Fruit fly (Drosophila melanogaster) whole organism, embryonic: ENCODE data around the gene drongo.

Experiments
- Aef1 ChIP-seq: fragments of 200-800 bp; sonication (Bioruptor generic); IDR thresholded peaks from 3 replicates; pipeline ENCODE4 v1.3.6; 2022; ENCODE audit warnings: missing biosample characterization, missing genetic modification characterization
- CG10366 ChIP-seq: fragments of 200-800 bp; sonication (Bioruptor generic); IDR thresholded peaks from 2 replicates; pipeline ENCODE4 v1.3.6; 2022; ENCODE audit warnings: missing biosample characterization, missing genetic modification characterization
- CG10979 ChIP-seq: fragments of 200-800 bp; sonication (Bioruptor generic); optimal IDR thresholded peaks from 2 replicates; lab custom pipeline; 2018; ENCODE audit warnings: missing biosample characterization, mild to moderate bottlenecking, missing genetic modification characterization, moderate library complexity
- CG11085 ChIP-seq: fragments of 200-800 bp; sonication (Bioruptor generic); IDR thresholded peaks from 2 replicates; pipeline ENCODE4 v1.3.6; 2022; ENCODE audit warnings: missing biosample characterization, missing genetic modification characterization
- CG11723 ChIP-seq: fragments of 200-800 bp; sonication (Bioruptor generic); optimal IDR thresholded peaks from 2 replicates; lab custom pipeline; 2017; ENCODE audit warnings: missing biosample characterization, mild to moderate bottlenecking, missing genetic modification characterization
- CG12769 ChIP-seq: fragments of 200-800 bp; sonication (Bioruptor generic); optimal IDR thresholded peaks from 2 replicates; lab custom pipeline; 2019; ENCODE audit warnings: missing biosample characterization, mild to moderate bottlenecking, missing genetic modification characterization, moderate library complexity
- CG14441 ChIP-seq: fragments of 200-800 bp; sonication (Bioruptor generic); IDR thresholded peaks from 2 replicates; pipeline ENCODE4 v1.3.6; 2022; ENCODE audit warnings: missing biosample characterization, missing genetic modification characterization
- CG15479 ChIP-seq: fragments of 200-800 bp; sonication (Bioruptor generic); optimal IDR thresholded peaks from 3 replicates; lab custom pipeline; 2019; ENCODE audit warnings: missing biosample characterization, mild to moderate bottlenecking, missing genetic modification characterization, moderate library complexity
- CG15514 ChIP-seq: fragments of 200-800 bp; sonication (Bioruptor generic); optimal IDR thresholded peaks from 3 replicates; lab custom pipeline; 2017; ENCODE audit warnings: missing biosample characterization, missing genetic modification characterization, mild to moderate bottlenecking, moderate library complexity, missing genetic modification reagents
- CG17186 ChIP-seq: fragments of 200-800 bp; sonication (Bioruptor generic); optimal IDR thresholded peaks from 3 replicates; lab custom pipeline; 2017; ENCODE audit warnings: missing biosample characterization, missing genetic modification reagents, missing genetic modification characterization
- CG17361 ChIP-seq: fragments of 200-800 bp; sonication (Bioruptor generic); IDR thresholded peaks from 3 replicates; pipeline ENCODE4 v1.3.6; 2022; ENCODE audit warnings: missing biosample characterization, missing genetic modification characterization
- CG17568 ChIP-seq: fragments of 200-800 bp; sonication (Bioruptor generic); optimal IDR thresholded peaks from 2 replicates; lab custom pipeline; 2018; ENCODE audit warnings: missing biosample characterization, mild to moderate bottlenecking, missing genetic modification characterization, moderate library complexity
- CG17802 ChIP-seq: fragments of 200-800 bp; sonication (Bioruptor generic); optimal IDR thresholded peaks from 2 replicates; lab custom pipeline; 2018; ENCODE audit warnings: missing biosample characterization, mild to moderate bottlenecking, missing genetic modification characterization, moderate library complexity
- CG1832 ChIP-seq: fragments of 200-800 bp; sonication (Bioruptor generic); optimal IDR thresholded peaks from 2 replicates; lab custom pipeline; 2017; ENCODE audit warnings: missing biosample characterization, mild to moderate bottlenecking, missing genetic modification characterization, inconsistent platforms
- CG18764 ChIP-seq: fragments of 200-800 bp; sonication (Bioruptor generic); optimal IDR thresholded peaks from 3 replicates; lab custom pipeline; 2016; ENCODE audit warnings: missing biosample characterization, missing genetic modification characterization
- CG2712 ChIP-seq: fragments of 200-800 bp; optimal IDR thresholded peaks from 3 replicates; lab custom pipeline; 2019; ENCODE audit warnings: missing biosample characterization, mild to moderate bottlenecking, missing genetic modification characterization, moderate library complexity
- CG34422 ChIP-seq: fragments of 200-800 bp; sonication (Bioruptor generic); IDR thresholded peaks from 3 replicates; pipeline ENCODE4 v1.3.6; 2022; ENCODE audit warnings: missing biosample characterization, missing genetic modification characterization
- CG43689 ChIP-seq: fragments of 200-800 bp; sonication (Bioruptor generic); IDR thresholded peaks from 2 replicates; pipeline ENCODE4 v1.3.6; 2022; ENCODE audit warnings: missing biosample characterization, missing genetic modification characterization
- CG8924 ChIP-seq: fragments of 200-800 bp; optimal IDR thresholded peaks from 3 replicates; lab custom pipeline; 2019; ENCODE audit warnings: missing biosample characterization, mild to moderate bottlenecking, missing genetic modification characterization, moderate library complexity
- CG9609 ChIP-seq: fragments of 200-800 bp; sonication (Bioruptor generic); optimal IDR thresholded peaks from 3 replicates; lab custom pipeline; 2016; ENCODE audit warnings: missing biosample characterization, missing genetic modification characterization
- GATAe ChIP-seq: fragments of 200-800 bp; sonication (Bioruptor generic); conservative IDR thresholded peaks from 2 replicates; pipeline ENCODE4 v1.3.6; 2022; ENCODE audit warnings: missing biosample characterization, missing genetic modification characterization
- Gug ChIP-seq: fragments of 200-800 bp; sonication (Bioruptor generic); IDR thresholded peaks from 4 replicates; pipeline ENCODE4 v1.3.6; 2022; ENCODE audit warnings: missing biosample characterization, missing genetic modification characterization
- H15 ChIP-seq: fragments of 200-800 bp; sonication (Bioruptor generic); IDR thresholded peaks from 3 replicates; pipeline ENCODE4 v1.3.6; 2022; ENCODE audit warnings: missing biosample characterization, missing genetic modification characterization
- Hr39 ChIP-seq: fragments of >200 bp; optimal IDR thresholded peaks from 2 replicates; lab custom pipeline; 2017
- Hsf ChIP-seq: fragments of 200-800 bp; sonication (Bioruptor generic); optimal IDR thresholded peaks from 3 replicates; lab custom pipeline; 2016; ENCODE audit warnings: missing biosample characterization, missing genetic modification characterization
- Lim3 ChIP-seq: fragments of 200-800 bp; sonication (Bioruptor generic); IDR thresholded peaks from 2 replicates; pipeline ENCODE4 v1.3.6; 2022; ENCODE audit warnings: missing biosample characterization, missing genetic modification characterization
- Lpt ChIP-seq: fragments of >200 bp; optimal IDR thresholded peaks from 2 replicates; lab custom pipeline; 2018; ENCODE audit warnings: missing biosample characterization, missing genetic modification characterization
- Mes4 ChIP-seq: fragments of 200-800 bp; sonication (Bioruptor generic); optimal IDR thresholded peaks from 2 replicates; lab custom pipeline; 2016; ENCODE audit warnings: missing biosample characterization, missing genetic modification characterization
- Tbp ChIP-seq: fragments of >200 bp; optimal IDR thresholded peaks from 2 replicates; lab custom pipeline; 2018; ENCODE audit warnings: missing biosample characterization, missing genetic modification characterization
- aop ChIP-seq: fragments of 200-800 bp; sonication (Bioruptor generic); IDR thresholded peaks from 2 replicates; pipeline ENCODE4 v1.3.6; 2022; ENCODE audit warnings: missing biosample characterization, missing genetic modification characterization
- bowl ChIP-seq: fragments of 200-800 bp; sonication (Bioruptor generic); IDR thresholded peaks from 2 replicates; pipeline ENCODE4 v1.3.6; 2022; ENCODE audit warnings: missing biosample characterization, missing genetic modification characterization
- bsh ChIP-seq, 2 experiments: fragments of 200-800 bp; sonication (Bioruptor generic); optimal IDR thresholded peaks; 2 replicates each; lab custom pipeline; 2017 to 2018; ENCODE audit warnings: mild to moderate bottlenecking in 2 of 2, missing biosample characterization in 2 of 2, missing genetic modification characterization in 2 of 2, moderate library complexity in 1 of 2
- cas ChIP-seq: fragments of 200-800 bp; sonication (Bioruptor generic); IDR thresholded peaks from 2 replicates; pipeline ENCODE4 v1.3.6; 2022; ENCODE audit warnings: missing biosample characterization, missing genetic modification characterization
- ci ChIP-seq: fragments of 200-800 bp; sonication (Bioruptor generic); IDR thresholded peaks from 3 replicates; pipeline ENCODE4 v1.3.6; 2022; ENCODE audit warnings: missing biosample characterization, missing genetic modification characterization
- da ChIP-seq: fragments of 200-800 bp; sonication (Bioruptor generic); optimal IDR thresholded peaks from 2 replicates; lab custom pipeline; 2016; ENCODE audit warnings: missing biosample characterization, missing genetic modification characterization
- eve ChIP-seq, 2 experiments: fragments of >200 bp; optimal IDR thresholded peaks; 2 replicates each; lab custom pipeline; 2017; ENCODE audit warnings: missing biosample characterization in 2 of 2, missing genetic modification characterization in 2 of 2
- fru ChIP-seq: fragments of >200 bp; optimal IDR thresholded peaks from 2 replicates; lab custom pipeline; 2017
- fu2 ChIP-seq: fragments of 200-800 bp; sonication (Bioruptor generic); optimal IDR thresholded peaks from 2 replicates; lab custom pipeline; 2016; ENCODE audit warnings: missing biosample characterization, missing genetic modification characterization
- gem ChIP-seq: fragments of 200-800 bp; sonication (Bioruptor generic); optimal IDR thresholded peaks from 2 replicates; lab custom pipeline; 2019; ENCODE audit warnings: missing biosample characterization, mild to moderate bottlenecking, missing genetic modification characterization, moderate library complexity
- grau ChIP-seq: fragments of 200-800 bp; optimal IDR thresholded peaks from 3 replicates; lab custom pipeline; 2019; ENCODE audit warnings: missing biosample characterization, mild to moderate bottlenecking, missing genetic modification characterization, moderate library complexity
- gro ChIP-seq: fragments of 200-800 bp; sonication (Bioruptor generic); optimal IDR thresholded peaks from 2 replicates; lab custom pipeline; 2016; ENCODE audit warnings: missing biosample characterization, missing genetic modification characterization
- h ChIP-seq: fragments of >200 bp; optimal IDR thresholded peaks from 2 replicates; lab custom pipeline; 2017
- her ChIP-seq: fragments of 200-800 bp; sonication (Bioruptor generic); optimal IDR thresholded peaks from 2 replicates; lab custom pipeline; 2016; ENCODE audit warnings: missing biosample characterization, missing genetic modification characterization
- inv ChIP-seq: fragments of 200-800 bp; sonication (Bioruptor generic); IDR thresholded peaks from 2 replicates; pipeline ENCODE4 v1.3.6; 2022; ENCODE audit warnings: missing biosample characterization, missing genetic modification characterization; ENCODE audit not compliant: partially characterized antibody
- kay ChIP-seq: fragments of 200-800 bp; sonication (Bioruptor generic); optimal IDR thresholded peaks from 2 replicates; lab custom pipeline; 2016; ENCODE audit warnings: missing biosample characterization, missing genetic modification characterization
- otp ChIP-seq: fragments of 200-800 bp; sonication (Bioruptor generic); IDR thresholded peaks from 3 replicates; pipeline ENCODE4, ENCODE4 v1.3.6; 2022; ENCODE audit warnings: missing biosample characterization, missing genetic modification characterization
- schlank ChIP-seq: fragments of 200-800 bp; sonication (Bioruptor generic); optimal IDR thresholded peaks from 2 replicates; lab custom pipeline; 2018; ENCODE audit warnings: missing biosample characterization, mild to moderate bottlenecking, missing genetic modification characterization
- sim ChIP-seq: fragments of 200-800 bp; sonication (Bioruptor generic); IDR thresholded peaks from 2 replicates; pipeline ENCODE4 v1.3.6; 2022; ENCODE audit warnings: missing biosample characterization, missing genetic modification characterization
- sisA ChIP-seq: fragments of 200-800 bp; sonication (Bioruptor generic); IDR thresholded peaks from 2 replicates; pipeline ENCODE4 v1.3.6; 2022; ENCODE audit warnings: missing biosample characterization, missing genetic modification characterization
- stwl ChIP-seq: fragments of 200-800 bp; sonication (Bioruptor generic); optimal IDR thresholded peaks from 3 replicates; lab custom pipeline; 2018; ENCODE audit warnings: missing biosample characterization, mild to moderate bottlenecking, missing genetic modification characterization, moderate library complexity
- toy ChIP-seq: fragments of 200-800 bp; sonication (Bioruptor generic); IDR thresholded peaks from 2 replicates; pipeline ENCODE4 v1.3.6; 2022; ENCODE audit warnings: missing biosample characterization, missing genetic modification characterization

The drongo gene

dm6 chr2L:856690-857488 is 6.0 kb upstream of the drongo start (continued):
- TF ChIP-seq CG18764 (GFP tag; lab: Kevin White, UChicago) (peak; percentile 40), CG14441 (GFP tag; lab: Robert Waterston, UW) (peak; percentile 80), schlank (tag; lab: Kevin White, UChicago) (no peak), bsh (GFP tag; optimal IDR thresholded peaks at IDR 0.05; lab: Kevin White, UChicago) (peak in 1 of 2 experiments; percentile 87), kay (GFP tag; lab: Kevin White, UChicago) (peak; percentile 47), CG43689 (GFP tag; lab: Robert Waterston, UW) (peak; percentile 53; the same call in 1 of the 2 replicates), inv (GFP tag; lab: Robert Waterston, UW) (no peak), fu2 (GFP tag; lab: Kevin White, UChicago) (peak; percentile 22), h (lab: Kevin White, UChicago) (no peak), CG17568 (GFP tag; lab: Kevin White, UChicago) (no peak), Mes4 (GFP tag; lab: Kevin White, UChicago) (peak; percentile 24), Lpt (no peak), GATAe (peak; percentile 23; the same call in 1 of the 2 replicates), Aef1 (peak; percentile 66), bowl (0 out of 2 replicates have a peak, but pooled peaks have one; percentile 45), cas (no peak), gro (GFP tag; lab: Kevin White, UChicago) (no peak), CG17186 (GFP tag; lab: Kevin White, UChicago) (peak; percentile 63), Lim3 (GFP tag; lab: Robert Waterston, UW) (peak; percentile 36; the same call in 1 of the 2 replicates), CG17802 (tag; lab: Kevin White, UChicago) (peak; percentile 37), CG11085 (peak; percentile 38), CG10979 (tag; lab: Kevin White, UChicago) (peak; percentile 84), Gug (peak; percentile 85), CG15514 (peak; percentile 23), her (GFP tag; lab: Kevin White, UChicago) (peak; percentile 53), CG34422 (GFP tag; lab: Robert Waterston, UW) (peak; percentile 83), ci (GFP tag; lab: Robert Waterston, UW) (peak; percentile 95), CG17361 (GFP tag; lab: Robert Waterston, UW) (peak; percentile 77), Hsf (GFP tag; lab: Kevin White, UChicago) (peak; percentile 75), CG2712 (tag; lab: Kevin White, UChicago) (peak; percentile 87), sisA (GFP tag; lab: Robert Waterston, UW) (peak; percentile 89), CG9609 (peak; percentile 63), eve (GFP tag; optimal IDR thresholded peaks at IDR 0.05; lab: Kevin White, UChicago) (no peak), gem (tag; lab: Kevin White, UChicago) (peak; percentile 83), sim (GFP tag; lab: Robert Waterston, UW) (peak; percentile 67), grau (tag; lab: Kevin White, UChicago) (peak; percentile 73), stwl (no peak), CG1832 (GFP tag; lab: Kevin White, UChicago) (no peak), CG10366 (GFP tag; lab: Robert Waterston, UW) (peak; percentile 90), otp (GFP tag; lab: Robert Waterston, UW) (peak; percentile 89), Hr39 (lab: Kevin White, UChicago) (no peak), CG15479 (GFP tag; lab: Kevin White, UChicago) (no peak), fru (no peak), CG8924 (tag; lab: Kevin White, UChicago) (peak; percentile 82), Tbp (GFP tag; lab: Kevin White, UChicago) (no peak), da (GFP tag; lab: Kevin White, UChicago) (no peak), CG12769 (tag; lab: Kevin White, UChicago) (peak; percentile 81), toy (GFP tag; lab: Robert Waterston, UW) (no peak), CG11723 (peak; percentile 50), aop (GFP tag; lab: Robert Waterston, UW) (peak; percentile 52; the same call in 1 of the 2 replicates), H15 (peak; percentile 85)
